Worm (Caenorhabditis elegans) whole organism, L4/young adult: ENCODE measurements around the gene zmp-6.

Source experiments
- W03F9.2 ChIP-seq: fragments of 150-350 bp; optimal IDR thresholded peaks from 2 replicates; lab custom pipeline; 2014; ENCODE audit warnings: missing biosample characterization, missing genetic modification characterization
- dao-5 ChIP-seq: sonication (generic microtip); optimal IDR thresholded peaks from 2 replicates; lab custom pipeline; 2016; ENCODE audit warnings: missing genotype, missing genetic modification characterization, moderate library complexity, missing compliant biosample characterization
- him-1 ChIP-seq: sonication (generic microtip); optimal IDR thresholded peaks from 2 replicates; lab custom pipeline; 2016; ENCODE audit warnings: missing genotype, missing genetic modification reagents, missing genetic modification characterization, missing compliant biosample characterization

ce11 chrIII:7272828-7273227, 25.2 kb upstream of the zmp-6 start:
- no peak for TF ChIP-seq dao-5
- TF ChIP-seq W03F9.2 (tag; lab: Kevin White, UChicago): no peak
- no peak for TF ChIP-seq him-1 (tag; lab: Kevin White, UChicago)
